Fruit fly (Drosophila melanogaster) Kc167 (cell line): ENCODE measurements around the gene CG10700.

ENCODE experiments used
- Myc ChIP-seq: fragments of >200 bp; optimal IDR thresholded peaks from 2 replicates; lab custom pipeline; 2017; ENCODE audit warnings: missing external identifiers
- Sin3A ChIP-seq: fragments of >200 bp; optimal IDR thresholded peaks from 2 replicates; lab custom pipeline; 2018; ENCODE audit warnings: missing external identifiers
- h ChIP-seq: fragments of >200 bp; optimal IDR thresholded peaks from 3 replicates; lab custom pipeline; 2018; ENCODE audit warnings: missing external identifiers
- insv ChIP-seq: fragments of >200 bp; optimal IDR thresholded peaks from 3 replicates; lab custom pipeline; 2018; ENCODE audit warnings: missing external identifiers
- psq ChIP-seq: fragments of >200 bp; optimal IDR thresholded peaks from 2 replicates; lab custom pipeline; 2017; ENCODE audit warnings: missing external identifiers
- ttk ChIP-seq: sonication (Bioruptor generic); optimal IDR thresholded peaks from 2 replicates; lab custom pipeline; 2017; ENCODE audit warnings: missing external identifiers

The CG10700 gene

dm6 chr2L:19048912-19049311, 29.9 kb downstream of the CG10700 start, which contains the start of gene CG10470:
Gene CG10470 (plus strand): TSS chr2L:19049076.
- TF ChIP-seq Sin3A (lab: Kevin White, UChicago) (no peak), h (lab: Kevin White, UChicago) (no peak), psq (lab: Kevin White, UChicago) (no peak)

DNA sequence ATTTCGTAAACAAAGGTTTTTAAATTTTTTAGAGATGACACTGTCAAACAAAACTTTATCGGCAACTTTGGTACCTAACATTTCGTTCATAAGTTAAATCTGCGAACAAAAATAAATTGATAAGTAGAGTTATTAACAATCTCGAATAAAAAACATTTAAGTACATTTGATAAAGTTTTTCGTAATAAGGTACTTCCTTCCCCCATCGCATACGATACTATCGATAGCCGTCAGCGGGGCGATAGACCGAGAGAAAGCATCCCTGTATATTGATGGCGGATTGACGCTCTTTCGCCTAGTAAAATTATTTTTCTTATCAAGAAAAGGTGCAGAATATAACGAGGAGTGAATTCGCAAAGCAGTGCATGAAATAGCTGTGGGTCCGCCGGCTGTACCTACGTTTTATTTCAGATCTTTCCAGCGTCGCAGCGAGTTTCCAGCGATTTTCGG, 33.7 kb downstream of the CG10700 start, which contains the start of the genes Ttc19 and Acn:
Ttc19 (minus strand) TSS at position 38 of the 450 bp plus-strand sequence.
Acn (plus strand) TSS at position 245 of the 450 bp plus-strand sequence.
- no peak for TF ChIP-seq insv

dm6 chr2L:19041590-19041989, 37.2 kb downstream of the CG10700 start, which contains the start of gene Catsup:
Gene Catsup (plus strand): TSS chr2L:19041862.
- TF ChIP-seq Sin3A (lab: Kevin White, UChicago) (no peak), insv (no peak), Myc (lab: Kevin White, UChicago) (no peak), h (lab: Kevin White, UChicago) (no peak), ttk (lab: Kevin White, UChicago) (no peak), psq (lab: Kevin White, UChicago) (no peak)

DNA sequence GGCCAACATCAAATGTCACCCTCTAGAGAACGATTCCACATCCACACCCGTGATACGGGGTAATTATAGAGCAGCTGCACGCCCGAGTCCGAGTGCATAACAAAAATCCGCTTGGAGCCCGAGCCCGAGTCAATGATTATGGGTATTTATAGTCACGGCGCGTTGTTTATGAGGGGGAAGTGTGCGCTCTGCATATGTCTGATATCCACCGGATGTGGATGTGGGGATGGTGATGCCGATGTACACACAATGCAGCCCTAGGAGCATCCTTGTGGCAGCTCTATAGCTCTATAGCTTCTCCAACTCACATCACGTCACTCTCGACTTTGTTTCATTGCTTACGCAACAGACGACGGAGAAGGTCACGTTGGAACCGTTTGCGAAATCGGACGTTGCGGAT, 41.4 kb downstream of the CG10700 start:
- TF ChIP-seq psq (lab: Kevin White, UChicago) (no peak), ttk (lab: Kevin White, UChicago) (no peak), h (lab: Kevin White, UChicago) (no peak), Sin3A (lab: Kevin White, UChicago) (no peak), Myc (lab: Kevin White, UChicago) (no peak), insv (no peak)

- TF ChIP-seq Myc (lab: Kevin White, UChicago) (no peak), h (lab: Kevin White, UChicago) (no peak), Sin3A (lab: Kevin White, UChicago) (no peak), psq (lab: Kevin White, UChicago) (no peak), insv (no peak), ttk (lab: Kevin White, UChicago) (no peak)
Observed at dm6 chr2L:19037011-19037410, 41.8 kb downstream of the CG10700 start.

- TF ChIP-seq ttk (lab: Kevin White, UChicago) = no peak
- no peak for TF ChIP-seq insv
- no peak for TF ChIP-seq Sin3A (lab: Kevin White, UChicago)
- no peak for TF ChIP-seq h (lab: Kevin White, UChicago)
- no peak for TF ChIP-seq psq (lab: Kevin White, UChicago)
- no peak for TF ChIP-seq Myc (lab: Kevin White, UChicago)
Observed at dm6 chr2L:19036105-19036714, 42.6 kb downstream of the CG10700 start.

dm6 chr2L:19035013-19035412, 43.8 kb downstream of the CG10700 start:
- TF ChIP-seq psq (lab: Kevin White, UChicago) = no peak
- no peak for TF ChIP-seq Sin3A (lab: Kevin White, UChicago)
- no peak for TF ChIP-seq ttk (lab: Kevin White, UChicago)
- no peak for TF ChIP-seq Myc (lab: Kevin White, UChicago)

DNA sequence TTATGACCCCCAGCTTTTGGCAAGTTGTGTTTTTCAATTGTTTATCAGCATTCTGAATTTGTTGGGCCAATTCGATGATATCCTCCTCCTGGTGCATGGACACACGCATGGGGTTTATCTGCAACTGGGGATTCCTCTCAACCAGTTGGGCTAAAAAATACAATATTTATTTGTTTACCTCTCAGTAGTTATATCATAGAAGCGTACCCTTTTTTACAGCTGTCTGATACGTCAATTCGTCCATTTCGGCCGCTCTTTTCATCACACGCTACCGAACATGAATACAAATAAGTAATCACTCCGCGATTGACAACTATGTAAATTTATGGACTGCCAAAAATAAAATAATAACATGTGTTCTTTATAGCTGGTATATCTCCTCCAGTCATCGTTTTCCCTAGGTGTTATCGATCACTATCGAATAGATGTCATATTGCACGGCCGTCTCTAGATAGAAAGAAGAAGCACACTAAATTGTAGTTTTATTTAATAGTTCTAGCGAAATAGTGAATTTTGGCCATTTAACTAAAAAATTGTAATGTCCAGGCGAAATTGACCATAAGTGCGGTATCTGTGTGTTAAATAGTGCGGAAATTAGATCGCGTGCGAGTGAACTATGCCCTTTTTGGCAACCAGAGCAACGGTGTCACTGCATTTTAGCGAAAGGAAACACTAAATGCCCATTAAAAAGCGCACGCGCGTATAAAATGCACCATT, 44.5 kb downstream of the CG10700 start, which contains the start of the genes mib2 and CG31800:
mib2 (plus strand) TSS at position 232 of the 717 bp plus-strand sequence.
CG31800 (minus strand) TSS at position 364 of the 717 bp plus-strand sequence.
- TF ChIP-seq psq (lab: Kevin White, UChicago) = no peak
- TF ChIP-seq Sin3A (lab: Kevin White, UChicago) = no peak
- no peak for TF ChIP-seq ttk (lab: Kevin White, UChicago)
- no peak for TF ChIP-seq Myc (lab: Kevin White, UChicago)
- TF ChIP-seq h (lab: Kevin White, UChicago) = no peak
- no peak for TF ChIP-seq insv

- TF ChIP-seq psq (lab: Kevin White, UChicago) = no peak
- TF ChIP-seq h (lab: Kevin White, UChicago) = no peak
- TF ChIP-seq Myc (lab: Kevin White, UChicago) = no peak
- TF ChIP-seq Sin3A (lab: Kevin White, UChicago) = no peak
- no peak for TF ChIP-seq insv
- TF ChIP-seq ttk (lab: Kevin White, UChicago) = no peak
Observed at dm6 chr2L:19033288-19033687, 45.5 kb downstream of the CG10700 start, which contains the start of gene hook. Gene hook (minus strand): TSS chr2L:19033498.
